Worm (Caenorhabditis elegans) whole organism, L4 larva: ENCODE measurements around the gene rcat-1.

ENCODE experiments used
- F44E2.7 ChIP-seq: fragments of 200-800 bp; sonication (Bioruptor generic); IDR thresholded peaks from 2 replicates; pipeline ENCODE4 v2.1.2; 2022; ENCODE audit warnings: missing genetic modification characterization, missing compliant biosample characterization
- Y5F2A.4 ChIP-seq: fragments of 200-800 bp; sonication (Bioruptor generic); optimal IDR thresholded peaks from 2 replicates; lab custom pipeline; 2018; ENCODE audit warnings: mild to moderate bottlenecking, missing genetic modification characterization, missing compliant biosample characterization
- ceh-82 ChIP-seq: sonication (generic microtip); optimal IDR thresholded peaks from 2 replicates; lab custom pipeline; 2017; ENCODE audit warnings: missing biosample characterization, missing genetic modification characterization
- egl-27 ChIP-seq: sonication (generic microtip); optimal IDR thresholded peaks from 3 replicates; lab custom pipeline; 2017; ENCODE audit warnings: missing biosample characterization, missing genetic modification reagents, missing genetic modification characterization
- nhr-11 ChIP-seq: fragments of 150-350 bp; optimal IDR thresholded peaks from 2 replicates; lab custom pipeline; 2014; ENCODE audit warnings: missing biosample characterization, missing genetic modification characterization
- pqm-1 ChIP-seq: sonication (generic microtip); optimal IDR thresholded peaks from 2 replicates; lab custom pipeline; 2017; ENCODE audit warnings: missing biosample characterization, missing genetic modification characterization
- unc-130 ChIP-seq: sonication (generic microtip); optimal IDR thresholded peaks from 2 replicates; lab custom pipeline; 2016; ENCODE audit warnings: missing genetic modification reagents, missing genetic modification characterization, missing compliant biosample characterization
- unc-62 ChIP-seq, 3 experiments: fragments of 150-350 bp in 1 of 3; sonication (generic microtip); optimal IDR thresholded peaks in 2 of 3; peaks in 1 of 3; 1 replicate in 1 of 3; 2 replicates in 2 of 3; lab custom pipeline; 2014 to 2017; ENCODE audit warnings: missing biosample characterization in 3 of 3, missing genetic modification characterization in 3 of 3, missing genetic modification reagents in 3 of 3, missing genotype in 1 of 3

DNA sequence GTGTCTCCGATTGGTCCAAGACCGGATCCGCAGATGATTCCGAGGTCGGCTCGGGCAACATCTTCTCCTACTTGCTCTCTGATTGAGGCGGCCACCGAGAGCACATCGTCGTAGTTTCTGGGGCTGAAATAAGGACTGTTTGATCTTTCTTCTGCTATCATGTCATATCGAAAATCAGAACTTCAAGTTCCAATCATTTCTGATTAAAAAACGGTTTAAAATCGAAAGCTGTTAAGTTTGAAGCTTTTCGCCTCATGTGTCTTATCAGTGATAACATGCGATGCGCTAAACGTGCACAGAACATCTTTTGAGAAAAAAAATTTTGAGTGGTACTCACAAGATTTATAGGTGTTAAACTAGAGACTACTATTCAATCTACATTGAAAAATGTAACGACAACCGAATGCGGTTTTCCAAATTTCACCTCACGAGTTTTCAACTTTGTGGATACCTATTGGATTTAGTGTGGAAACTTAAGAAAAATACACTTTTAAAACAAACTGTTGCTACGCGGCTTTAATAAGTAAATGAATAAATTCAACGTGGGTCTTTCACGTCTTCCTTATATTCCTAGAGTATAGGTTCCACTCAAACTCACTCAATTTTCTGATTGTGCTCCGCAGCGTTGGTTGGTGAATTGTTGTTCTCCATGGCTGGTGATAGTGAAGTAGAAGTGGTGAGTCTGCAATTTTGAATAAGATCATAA, 38.9 kb upstream of the rcat-1 start:
- TF ChIP-seq Y5F2A.4 (no peak), unc-130 (GFP tag; lab: Kevin White, UChicago) (no peak), F44E2.7 (no peak), egl-27 (tag; lab: Kevin White, UChicago) (no peak), unc-62 (GFP tag; optimal IDR thresholded peaks at IDR 0.05 in 1 of 2; lab: Kevin White, UChicago) (no peak), unc-62 (tag; optimal IDR thresholded peaks at IDR 0.05; lab: Kevin White, UChicago) (no peak), nhr-11 (tag; lab: Kevin White, UChicago) (no peak), ceh-82 (tag; lab: Kevin White, UChicago) (no peak), pqm-1 (peak; percentile 45)
